Worm (Caenorhabditis elegans) whole organism, midembryonic: Measurements from ENCODE around the gene C06H5.12.

Experiments
- T22C8.4 ChIP-seq: fragments of 200-800 bp; sonication (Bioruptor generic); IDR thresholded peaks from 2 replicates; pipeline ENCODE4 v1.3.6; 2022; ENCODE audit warnings: missing genetic modification characterization, missing compliant biosample characterization
- cog-1 ChIP-seq: sonication (generic microtip); optimal IDR thresholded peaks from 2 replicates; lab custom pipeline; 2016; ENCODE audit warnings: missing genetic modification characterization, missing compliant biosample characterization
- flt-1 ChIP-seq: fragments of 200-800 bp; sonication (Bioruptor generic); IDR thresholded peaks from 2 replicates; pipeline ENCODE4 v1.3.6; 2022; ENCODE audit warnings: missing genetic modification characterization, missing compliant biosample characterization
- klf-2 ChIP-seq: fragments of 200-800 bp; sonication (Bioruptor generic); conservative IDR thresholded peaks from 2 replicates; pipeline ENCODE4 v1.3.6; 2022; ENCODE audit warnings: missing genetic modification reagents, missing genetic modification characterization, missing compliant biosample characterization
- med-1 ChIP-seq: sonication (generic microtip); optimal IDR thresholded peaks from 2 replicates; lab custom pipeline; 2017; ENCODE audit warnings: missing genetic modification characterization, mild to moderate bottlenecking, missing compliant biosample characterization, antibody characterized with exemption, missing genetic modification reagents; ENCODE audit not compliant: insufficient read depth
- ref-1 ChIP-seq: fragments of 200-800 bp; sonication (Bioruptor generic); conservative IDR thresholded peaks from 2 replicates; pipeline ENCODE4 v1.3.6; 2022; ENCODE audit warnings: missing genetic modification reagents, missing genetic modification characterization, missing compliant biosample characterization
- tab-1 ChIP-seq: fragments of 200-800 bp; sonication (Bioruptor generic); IDR thresholded peaks from 2 replicates; pipeline ENCODE4 v1.3.6; 2022; ENCODE audit warnings: missing genetic modification characterization, missing compliant biosample characterization
- ztf-23 ChIP-seq: fragments of 200-800 bp; sonication (Bioruptor generic); IDR thresholded peaks from 2 replicates; pipeline ENCODE4 v1.3.6; 2022; ENCODE audit warnings: missing genetic modification reagents, missing genetic modification characterization, missing compliant biosample characterization
- ztf-29 ChIP-seq: fragments of 200-800 bp; sonication (Bioruptor generic); IDR thresholded peaks from 2 replicates; pipeline ENCODE4 v1.3.6; 2022; ENCODE audit warnings: missing genetic modification reagents, missing genetic modification characterization, missing compliant biosample characterization

C06H5.12 gene

DNA sequence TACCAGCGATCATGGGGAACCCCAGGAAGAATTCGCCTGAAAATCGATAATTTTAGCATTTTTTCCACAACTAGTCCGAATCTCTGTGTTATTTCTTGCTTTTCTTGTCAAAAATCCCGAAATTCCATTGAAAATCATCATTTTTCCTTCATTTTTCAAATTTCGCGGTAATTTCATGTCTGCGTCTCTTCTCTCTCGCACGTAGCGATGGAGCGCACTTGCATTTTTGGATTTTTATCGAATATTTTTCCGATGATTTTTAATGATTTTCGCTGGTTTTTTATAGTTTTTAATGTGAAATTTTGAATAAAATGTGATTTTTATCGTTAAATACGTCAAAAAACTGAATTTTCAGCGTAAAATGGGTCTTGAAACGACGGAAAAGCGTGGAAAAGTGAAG is 26.8 kb downstream of the C06H5.12 start, which contains the start of gene E01B7.2:
TSS of gene E01B7.2 (plus strand) at position 350 of the 400 bp plus-strand sequence.
- no peak for TF ChIP-seq tab-1 (GFP tag; lab: Robert Waterston, UW)
- no peak for TF ChIP-seq flt-1 (GFP tag; lab: Robert Waterston, UW)
- TF ChIP-seq med-1 = no peak
- no peak for TF ChIP-seq klf-2 (GFP tag; lab: Robert Waterston, UW)
- TF ChIP-seq cog-1 (tag; lab: Kevin White, UChicago) = no peak
- no peak for TF ChIP-seq ztf-29 (GFP tag; lab: Robert Waterston, UW)

DNA sequence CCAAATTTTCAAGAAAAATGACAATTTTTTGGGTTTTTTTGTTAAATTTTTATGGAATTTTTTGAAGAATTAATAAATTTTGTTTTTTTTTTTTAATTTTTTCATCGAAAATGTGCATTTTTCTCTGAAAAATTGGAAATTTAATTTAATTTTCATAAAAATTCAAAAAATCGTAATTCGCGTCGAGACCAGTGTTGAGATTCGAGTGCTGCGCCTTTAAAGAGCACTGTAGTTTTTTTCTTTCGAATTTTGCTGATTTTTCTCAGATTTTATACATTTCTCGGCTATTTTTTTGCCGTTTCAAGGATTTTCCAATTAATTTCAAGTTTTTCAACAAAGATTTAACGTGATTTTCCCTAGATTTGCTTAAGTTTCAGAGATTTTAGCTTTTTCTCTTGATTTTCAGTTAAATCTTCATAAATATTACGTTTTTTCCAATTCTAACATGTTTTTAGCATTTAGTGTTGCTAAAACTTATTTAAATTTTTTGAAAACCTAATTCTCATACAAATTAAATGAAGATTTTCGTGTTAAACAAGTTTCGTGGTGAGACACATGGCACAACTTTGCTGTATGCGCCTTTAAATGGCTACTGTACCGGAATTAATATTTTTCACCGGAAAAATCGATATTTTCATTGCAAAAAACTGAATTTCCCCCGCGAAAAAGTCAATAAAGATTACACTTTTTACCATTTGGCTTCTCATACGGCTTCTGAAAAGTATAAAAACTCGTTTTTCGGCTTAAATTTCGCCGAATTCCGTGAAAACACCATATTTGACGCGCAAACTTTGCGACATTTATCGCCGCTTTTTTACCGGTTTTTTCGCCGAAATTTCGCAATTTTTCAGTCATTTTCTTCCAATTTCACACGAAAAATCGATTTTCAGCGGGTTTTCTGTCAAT is 29.8 kb downstream of the C06H5.12 start, which contains the start of gene usp-50:
TSS of gene usp-50 (plus strand) at position 822 of the 906 bp plus-strand sequence.
- TF ChIP-seq ztf-29 (GFP tag; lab: Robert Waterston, UW) = peak; percentile 53; the same call in 1 of the 2 replicates

DNA sequence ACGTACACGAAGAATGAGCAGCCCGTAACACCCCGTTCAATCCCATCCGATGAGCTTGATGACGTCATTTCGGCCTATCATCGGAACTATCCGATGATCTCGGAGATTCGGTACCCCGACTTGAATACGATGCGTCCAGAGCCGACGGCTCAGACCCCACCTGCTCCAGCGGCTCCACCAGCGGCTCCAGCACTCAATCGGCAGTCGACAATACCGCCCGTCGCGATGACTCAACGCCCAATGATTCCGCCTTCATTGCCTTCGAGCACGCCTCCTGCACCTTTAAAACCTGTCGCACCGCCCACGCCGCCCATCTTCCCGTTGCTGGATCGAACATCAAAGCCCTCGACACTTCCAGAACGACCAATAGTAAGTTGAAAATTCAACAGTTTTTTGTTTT is 33.5 kb downstream of the C06H5.12 start:
- TF ChIP-seq T22C8.4 (GFP tag; lab: Robert Waterston, UW) = no peak
- TF ChIP-seq ref-1 = no peak

ce11 chrV:17931795-17932194 is 37.2 kb downstream of the C06H5.12 start:
- TF ChIP-seq med-1 (no peak), cog-1 (tag; lab: Kevin White, UChicago) (no peak), T22C8.4 (GFP tag; lab: Robert Waterston, UW) (no peak), tab-1 (GFP tag; lab: Robert Waterston, UW) (no peak), ztf-23 (GFP tag; lab: Robert Waterston, UW) (no peak), ztf-29 (GFP tag; lab: Robert Waterston, UW) (no peak), klf-2 (GFP tag; lab: Robert Waterston, UW) (no peak), flt-1 (GFP tag; lab: Robert Waterston, UW) (no peak), ref-1 (no peak)

- TF ChIP-seq med-1 (no peak), klf-2 (GFP tag; lab: Robert Waterston, UW) (no peak), flt-1 (GFP tag; lab: Robert Waterston, UW) (no peak), cog-1 (tag; lab: Kevin White, UChicago) (no peak), ztf-29 (GFP tag; lab: Robert Waterston, UW) (no peak), ref-1 (no peak), tab-1 (GFP tag; lab: Robert Waterston, UW) (no peak), T22C8.4 (GFP tag; lab: Robert Waterston, UW) (no peak), ztf-23 (GFP tag; lab: Robert Waterston, UW) (no peak)
Observed at ce11 chrV:17935857-17936256, 41.3 kb downstream of the C06H5.12 start.

ce11 chrV:17938978-17939377 is 44.4 kb downstream of the C06H5.12 start:
- TF ChIP-seq tab-1 (GFP tag; lab: Robert Waterston, UW) (no peak), klf-2 (GFP tag; lab: Robert Waterston, UW) (no peak), ref-1 (no peak), flt-1 (GFP tag; lab: Robert Waterston, UW) (no peak), T22C8.4 (GFP tag; lab: Robert Waterston, UW) (no peak), ztf-23 (GFP tag; lab: Robert Waterston, UW) (no peak), med-1 (no peak), ztf-29 (GFP tag; lab: Robert Waterston, UW) (no peak), cog-1 (tag; lab: Kevin White, UChicago) (no peak)

DNA sequence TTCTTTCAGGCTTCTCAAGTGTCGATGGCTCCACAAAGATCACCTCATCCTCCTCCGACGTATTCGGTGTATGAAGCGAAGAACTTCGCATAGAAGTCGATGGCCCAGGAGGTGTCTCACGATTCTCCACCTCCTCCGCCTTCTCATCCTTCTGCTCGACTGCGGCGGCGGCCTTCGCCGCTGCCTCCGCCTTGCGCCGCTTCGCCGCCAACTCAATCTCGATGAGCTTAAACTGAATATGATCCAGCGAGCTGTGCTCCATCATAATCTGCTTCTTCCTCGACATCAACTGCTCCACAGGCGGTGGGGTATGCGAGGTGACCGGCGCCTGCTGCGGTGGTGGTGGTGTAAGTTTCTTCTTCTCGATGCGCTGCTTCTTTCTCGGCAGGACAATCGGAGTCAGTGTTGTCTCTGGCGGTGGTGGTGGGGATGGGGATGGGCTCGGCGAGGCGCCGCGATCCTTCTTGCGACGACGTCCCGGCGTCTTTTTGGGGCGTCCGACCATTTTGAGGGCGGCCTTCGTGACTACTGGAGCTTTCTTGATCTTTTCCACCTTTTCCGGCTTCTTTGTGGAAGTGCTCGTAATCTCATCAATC is 49.4 kb downstream of the C06H5.12 start:
- TF ChIP-seq cog-1 (tag; lab: Kevin White, UChicago) (no peak), ref-1 (no peak), klf-2 (GFP tag; lab: Robert Waterston, UW) (no peak), ztf-23 (GFP tag; lab: Robert Waterston, UW) (0 out of 2 replicates have a peak, but pooled peaks have one; percentile 48), flt-1 (GFP tag; lab: Robert Waterston, UW) (0 out of 2 replicates have a peak, but pooled peaks have one; percentile 27), ztf-29 (GFP tag; lab: Robert Waterston, UW) (no peak), tab-1 (GFP tag; lab: Robert Waterston, UW) (no peak), T22C8.4 (GFP tag; lab: Robert Waterston, UW) (no peak), med-1 (no peak)
